Fruit fly (Drosophila melanogaster) whole organism, adult: ENCODE results near the gene bol.

Source experiments
- CG11617 ChIP-seq: fragments of 200-800 bp; sonication (Bioruptor generic); optimal IDR thresholded peaks from 2 replicates; lab custom pipeline; 2017; ENCODE audit warnings: mild to moderate bottlenecking, missing biosample characterization, missing genetic modification reagents, missing genetic modification characterization
- CG12768 ChIP-seq: fragments of 200-800 bp; sonication (Bioruptor generic); optimal IDR thresholded peaks from 2 replicates; lab custom pipeline; 2017; ENCODE audit warnings: missing biosample characterization, missing genetic modification characterization, mild to moderate bottlenecking, moderate library complexity, missing genetic modification reagents
- CG14711 ChIP-seq: fragments of 200-800 bp; sonication (Bioruptor generic); optimal IDR thresholded peaks from 2 replicates; lab custom pipeline; 2018; ENCODE audit warnings: missing biosample characterization, mild to moderate bottlenecking, missing genetic modification characterization, moderate library complexity
- CG1620 ChIP-seq: fragments of 200-800 bp; sonication (Bioruptor generic); optimal IDR thresholded peaks from 2 replicates; lab custom pipeline; 2016; ENCODE audit warnings: missing biosample characterization, missing genetic modification characterization
- CG33017 ChIP-seq: fragments of 200-800 bp; sonication (Bioruptor generic); optimal IDR thresholded peaks from 2 replicates; lab custom pipeline; 2018; ENCODE audit warnings: missing biosample characterization, mild to moderate bottlenecking, missing genetic modification characterization, moderate library complexity
- CG5204 ChIP-seq: fragments of 200-800 bp; sonication (Bioruptor generic); optimal IDR thresholded peaks from 2 replicates; lab custom pipeline; 2016; ENCODE audit warnings: missing biosample characterization, missing genetic modification characterization
- CG7045 ChIP-seq: fragments of 200-800 bp; sonication (Bioruptor generic); optimal IDR thresholded peaks from 2 replicates; lab custom pipeline; 2017; ENCODE audit warnings: missing biosample characterization, mild to moderate bottlenecking, missing genetic modification characterization
- CG7101 ChIP-seq: fragments of 200-800 bp; sonication (Bioruptor generic); optimal IDR thresholded peaks from 2 replicates; lab custom pipeline; 2018; ENCODE audit warnings: missing biosample characterization, mild to moderate bottlenecking, missing genetic modification characterization, moderate library complexity
- Clk ChIP-seq: fragments of 200-800 bp; sonication (Bioruptor generic); optimal IDR thresholded peaks from 2 replicates; lab custom pipeline; 2017; ENCODE audit warnings: missing biosample characterization, missing genetic modification characterization
- Crg-1 ChIP-seq: fragments of 200-800 bp; sonication (Bioruptor generic); optimal IDR thresholded peaks from 2 replicates; lab custom pipeline; 2016; ENCODE audit warnings: missing biosample characterization, missing genetic modification characterization
- Hr96 ChIP-seq: fragments of 200-800 bp; sonication (Bioruptor generic); optimal IDR thresholded peaks from 2 replicates; lab custom pipeline; 2016; ENCODE audit warnings: missing biosample characterization, missing genetic modification characterization
- Mnt ChIP-seq: fragments of 200-800 bp; sonication (Bioruptor generic); optimal IDR thresholded peaks from 2 replicates; lab custom pipeline; 2016; ENCODE audit warnings: missing biosample characterization, mild to moderate bottlenecking, missing genetic modification characterization
- bab1 ChIP-seq: fragments of 200-800 bp; sonication (Bioruptor generic); optimal IDR thresholded peaks from 3 replicates; lab custom pipeline; 2019; ENCODE audit warnings: missing biosample characterization, mild to moderate bottlenecking, missing genetic modification characterization, moderate library complexity
- cic ChIP-seq: fragments of 200-800 bp; sonication (Bioruptor generic); optimal IDR thresholded peaks from 2 replicates; lab custom pipeline; 2017; ENCODE audit warnings: missing biosample characterization, mild to moderate bottlenecking, missing genetic modification characterization, moderate library complexity
- cnc ChIP-seq, 2 experiments: fragments of >200 bp; optimal IDR thresholded peaks; 2 replicates each; lab custom pipeline; 2017
- kay ChIP-seq: fragments of 200-800 bp; sonication (Bioruptor generic); peaks from one replicate; lab custom pipeline; 2016; ENCODE audit warnings: missing biosample characterization, missing genetic modification characterization, borderline replicate concordance
- ovo ChIP-seq: fragments of 200-800 bp; sonication (Bioruptor generic); optimal IDR thresholded peaks from 2 replicates; lab custom pipeline; 2016; ENCODE audit warnings: missing biosample characterization, missing genetic modification characterization
- pad ChIP-seq: fragments of 200-800 bp; sonication (Bioruptor generic); optimal IDR thresholded peaks from 3 replicates; lab custom pipeline; 2017; ENCODE audit warnings: missing biosample characterization, missing genetic modification characterization, mild to moderate bottlenecking, moderate library complexity, missing genetic modification reagents
- tj ChIP-seq: fragments of 200-800 bp; sonication (Bioruptor generic); optimal IDR thresholded peaks from 3 replicates; lab custom pipeline; 2017; ENCODE audit warnings: missing biosample characterization, mild to moderate bottlenecking, missing genetic modification characterization, moderate library complexity
- toe ChIP-seq: fragments of 200-800 bp; sonication (Bioruptor generic); optimal IDR thresholded peaks from 2 replicates; lab custom pipeline; 2016; ENCODE audit warnings: missing biosample characterization, missing genetic modification characterization

bol gene

DNA sequence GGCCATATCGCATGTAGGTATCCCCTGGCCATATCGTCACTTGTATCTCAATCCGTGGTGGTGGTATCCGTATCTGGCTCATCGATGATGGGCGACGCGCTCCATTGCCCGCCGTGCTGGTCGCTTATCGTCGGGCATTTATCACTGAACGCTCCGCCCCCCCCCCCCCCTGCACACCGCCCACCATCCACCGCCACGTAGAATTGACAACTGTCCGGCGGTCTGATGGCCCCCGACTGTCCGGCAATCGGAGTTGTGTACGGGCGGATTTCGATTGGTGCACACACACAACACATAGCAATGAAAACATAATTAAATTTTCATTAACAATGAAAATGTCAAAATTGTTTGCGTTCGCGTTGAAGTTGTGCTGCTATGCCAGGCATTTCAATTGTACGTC is 19.8 kb downstream of the bol start:
- TF ChIP-seq CG1620 (no peak), CG7101 (tag; lab: Kevin White, UChicago) (no peak), cnc (optimal IDR thresholded peaks at IDR 0.05; lab: Kevin White, UChicago) (no peak), cic (GFP tag; lab: Kevin White, UChicago) (no peak), CG11617 (no peak), Crg-1 (GFP tag; lab: Kevin White, UChicago) (no peak)

dm6 chr3L:9113582-9114282 is 20.5 kb downstream of the bol start:
- TF ChIP-seq CG11617: no peak
- TF ChIP-seq Mnt (GFP tag; lab: Kevin White, UChicago): peak; percentile 2

DNA sequence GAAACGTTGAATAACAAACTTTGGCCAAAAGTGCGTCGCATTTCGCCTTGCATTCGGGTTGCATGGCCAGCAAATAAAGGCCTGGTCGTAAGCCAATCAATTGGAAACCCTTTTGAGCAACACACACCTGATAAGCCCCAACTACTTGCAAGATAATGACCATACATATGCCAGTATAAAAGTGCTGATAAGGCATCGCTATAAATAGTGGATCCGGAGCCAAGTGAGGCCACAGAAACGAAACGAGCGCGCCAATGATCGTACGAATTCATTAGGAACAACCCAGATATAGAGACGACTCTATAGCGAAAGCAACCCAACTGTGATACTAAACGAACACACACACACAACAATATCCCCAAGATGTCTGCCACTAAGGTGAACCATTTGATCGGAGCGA is 37.6 kb downstream of the bol start, which contains the start of gene CG13315:
CG13315 (plus strand) TSS at position 230 of the 400 bp plus-strand sequence.
- TF ChIP-seq CG5204 (GFP tag; lab: Kevin White, UChicago) (no peak), CG14711 (tag; lab: Kevin White, UChicago) (no peak), kay (GFP tag; lab: Kevin White, UChicago) (peak; percentile 81), Hr96 (GFP tag; lab: Kevin White, UChicago) (peak; percentile 20), CG12768 (peak; percentile 60), bab1 (GFP tag; lab: Kevin White, UChicago) (no peak), CG7101 (tag; lab: Kevin White, UChicago) (no peak), cic (GFP tag; lab: Kevin White, UChicago) (peak; percentile 59), Mnt (GFP tag; lab: Kevin White, UChicago) (peak; percentile 55)

DNA sequence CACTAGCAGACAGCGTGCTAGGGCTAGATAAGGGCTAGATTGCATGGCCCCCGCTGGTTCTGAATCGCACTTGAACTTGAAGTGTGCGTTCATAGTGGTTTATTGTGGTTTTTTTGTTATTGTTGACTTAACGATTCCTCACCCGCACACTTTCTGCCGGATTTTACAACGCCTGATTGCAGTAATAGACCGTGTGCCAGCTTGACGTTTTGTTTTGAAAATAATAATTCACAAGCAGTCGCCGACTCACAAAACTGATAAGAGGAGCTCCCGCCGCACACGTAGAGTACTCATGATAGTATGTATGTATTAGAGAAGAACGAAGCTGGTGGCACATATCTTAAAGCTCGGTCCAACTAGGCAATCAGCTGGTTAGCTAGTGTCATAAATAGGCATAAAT is 38.5 kb downstream of the bol start:
- TF ChIP-seq toe (no peak), Clk (GFP tag; lab: Kevin White, UChicago) (peak; percentile 65), CG7045 (peak; percentile 3), Crg-1 (GFP tag; lab: Kevin White, UChicago) (no peak), CG7101 (tag; lab: Kevin White, UChicago) (peak; percentile 27), CG12768 (peak; percentile 53), kay (GFP tag; lab: Kevin White, UChicago) (peak; percentile 80), CG14711 (tag; lab: Kevin White, UChicago) (peak; percentile 6), tj (GFP tag; lab: Kevin White, UChicago) (no peak), Hr96 (GFP tag; lab: Kevin White, UChicago) (peak; percentile 54), CG11617 (peak; percentile 16), CG33017 (tag; lab: Kevin White, UChicago) (peak; percentile 80), CG5204 (GFP tag; lab: Kevin White, UChicago) (no peak), ovo (no peak), bab1 (GFP tag; lab: Kevin White, UChicago) (no peak), pad (GFP tag; lab: Kevin White, UChicago) (no peak), cnc (optimal IDR thresholded peaks at IDR 0.05; lab: Kevin White, UChicago) (no peak), CG1620 (no peak), cic (GFP tag; lab: Kevin White, UChicago) (peak; percentile 98), Mnt (GFP tag; lab: Kevin White, UChicago) (peak; percentile 81)

dm6 chr3L:9094980-9095425 is 39.2 kb downstream of the bol start:
- TF ChIP-seq kay (GFP tag; lab: Kevin White, UChicago) (peak; percentile 63), Clk (GFP tag; lab: Kevin White, UChicago) (no peak)

- TF ChIP-seq tj (GFP tag; lab: Kevin White, UChicago) (no peak), CG11617 (peak; percentile 21), CG14711 (tag; lab: Kevin White, UChicago) (peak; percentile 14), toe (peak; percentile 27), CG7101 (tag; lab: Kevin White, UChicago) (peak; percentile 25), cnc (optimal IDR thresholded peaks at IDR 0.05; lab: Kevin White, UChicago) (no peak), CG5204 (GFP tag; lab: Kevin White, UChicago) (peak; percentile 39), CG33017 (tag; lab: Kevin White, UChicago) (peak; percentile 38)
Observed at dm6 chr3L:9092356-9093103, 41.7 kb downstream of the bol start, which contains the start of gene CG32032. Gene CG32032, plus strand, starts transcription at chr3L:9093053.

DNA sequence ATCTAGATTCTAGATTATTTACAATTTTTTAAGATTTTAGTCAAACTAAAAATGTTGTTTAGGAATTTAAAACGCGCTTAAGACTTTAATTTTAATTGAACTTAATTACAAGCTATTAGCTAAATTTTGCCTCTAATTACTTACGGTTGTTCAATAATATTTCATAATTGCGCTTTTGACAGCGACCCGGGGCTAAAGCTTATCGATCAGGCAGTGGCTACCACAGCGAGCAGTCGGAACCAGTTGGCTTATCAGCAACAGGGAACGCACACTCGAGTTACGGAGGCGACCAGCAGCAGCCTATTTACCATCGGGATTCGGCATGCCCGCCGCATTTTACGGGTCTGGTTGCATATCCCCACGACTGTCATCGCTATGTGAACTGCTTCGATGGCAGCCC is 59.3 kb downstream of the bol start:
- no peak for TF ChIP-seq tj (GFP tag; lab: Kevin White, UChicago)
- TF ChIP-seq CG11617: no peak
- no peak for TF ChIP-seq ovo
- TF ChIP-seq cnc (optimal IDR thresholded peaks at IDR 0.05; lab: Kevin White, UChicago): no peak
- no peak for TF ChIP-seq Crg-1 (GFP tag; lab: Kevin White, UChicago)
- TF ChIP-seq CG5204 (GFP tag; lab: Kevin White, UChicago): no peak
- no peak for TF ChIP-seq CG33017 (tag; lab: Kevin White, UChicago)
- no peak for TF ChIP-seq CG7101 (tag; lab: Kevin White, UChicago)
- no peak for TF ChIP-seq CG12768
- TF ChIP-seq CG14711 (tag; lab: Kevin White, UChicago): no peak
- no peak for TF ChIP-seq bab1 (GFP tag; lab: Kevin White, UChicago)
- no peak for TF ChIP-seq Hr96 (GFP tag; lab: Kevin White, UChicago)
